Worm (Caenorhabditis elegans): ENCODE results near the gene F13A2.3.

DNA sequence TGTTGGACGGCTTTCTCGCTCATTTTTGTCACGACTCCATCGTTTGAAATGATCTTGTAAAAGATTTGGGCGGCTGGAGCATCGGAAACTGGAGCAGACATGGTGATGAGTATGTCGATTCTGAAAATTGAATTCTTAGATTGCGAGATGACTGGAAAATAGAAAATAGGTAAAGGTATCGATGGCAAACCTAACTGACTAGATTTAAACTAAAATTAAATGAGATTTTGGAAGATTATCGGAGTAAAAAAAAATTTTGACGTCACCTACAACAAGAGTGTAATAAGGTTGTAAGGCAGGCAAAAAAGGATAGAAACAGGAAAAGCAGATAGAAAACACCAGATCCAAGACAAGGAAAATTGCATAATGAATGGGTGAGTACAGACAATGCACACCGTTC lies 25.3 kb upstream of the F13A2.3 start, which contains the start of gene skr-14:
- TF ChIP-seq him-1 (tag; optimal IDR thresholded peaks at IDR 0.05): no peak
- TF ChIP-seq dao-5 (tag; optimal IDR thresholded peaks at IDR 0.05): no peak
- no peak for TF ChIP-seq W03F9.2 (tag; optimal IDR thresholded peaks at IDR 0.05)

Data from whole organism, L4/young adult.